Fruit fly (Drosophila melanogaster) whole organism, pupa: Measurements from ENCODE around the gene CG6511.

ENCODE experiments used
- CG10348 ChIP-seq: fragments of 200-800 bp; sonication (Bioruptor generic); IDR thresholded peaks from 2 replicates; pipeline ENCODE4 v1.3.6; 2022; ENCODE audit warnings: missing biosample characterization, missing genetic modification characterization
- CG12605 ChIP-seq: fragments of 200-800 bp; sonication (Bioruptor generic); IDR thresholded peaks from 2 replicates; pipeline ENCODE4 v1.3.6; 2022; ENCODE audit warnings: missing biosample characterization, missing genetic modification characterization
- CG13204 ChIP-seq: fragments of 200-800 bp; sonication (Bioruptor generic); optimal IDR thresholded peaks from 2 replicates; lab custom pipeline; 2018; ENCODE audit warnings: missing biosample characterization, mild to moderate bottlenecking, missing genetic modification characterization, moderate library complexity
- CG14655 ChIP-seq: fragments of 200-800 bp; sonication (Bioruptor generic); optimal IDR thresholded peaks from 3 replicates; lab custom pipeline; 2017; ENCODE audit warnings: mild to moderate bottlenecking, missing biosample characterization, missing genetic modification reagents, missing genetic modification characterization
- CG15710 ChIP-seq: fragments of 200-800 bp; sonication (Bioruptor generic); optimal IDR thresholded peaks from 2 replicates; lab custom pipeline; 2018; ENCODE audit warnings: missing biosample characterization, mild to moderate bottlenecking, missing genetic modification characterization, moderate library complexity
- CG17806 ChIP-seq: fragments of 200-800 bp; sonication (Bioruptor generic); optimal IDR thresholded peaks from 2 replicates; lab custom pipeline; 2018; ENCODE audit warnings: missing biosample characterization, mild to moderate bottlenecking, missing genetic modification characterization, moderate library complexity
- CG32121 ChIP-seq: fragments of 200-800 bp; sonication (Bioruptor generic); IDR thresholded peaks from 2 replicates; pipeline ENCODE4 v1.3.6; 2022; ENCODE audit warnings: missing biosample characterization, missing genetic modification characterization
- CG34367 ChIP-seq: fragments of 200-800 bp; sonication (Bioruptor generic); optimal IDR thresholded peaks from 2 replicates; lab custom pipeline; 2018; ENCODE audit warnings: missing biosample characterization, mild to moderate bottlenecking, missing genetic modification characterization
- CG4496 ChIP-seq: fragments of 200-800 bp; sonication (Bioruptor generic); IDR thresholded peaks from 3 replicates; pipeline ENCODE4 v1.3.6; 2022; ENCODE audit warnings: missing biosample characterization, missing genetic modification characterization
- CG8159 ChIP-seq: fragments of 200-800 bp; sonication (Bioruptor generic); optimal IDR thresholded peaks from 3 replicates; lab custom pipeline; 2018; ENCODE audit warnings: missing biosample characterization, mild to moderate bottlenecking, missing genetic modification characterization, moderate library complexity
- CG8301 ChIP-seq: fragments of 200-800 bp; sonication (Bioruptor generic); optimal IDR thresholded peaks from 2 replicates; lab custom pipeline; 2018; ENCODE audit warnings: missing biosample characterization, mild to moderate bottlenecking, missing genetic modification characterization
- CG9948 ChIP-seq: fragments of 200-800 bp; sonication (Bioruptor generic); optimal IDR thresholded peaks from 2 replicates; lab custom pipeline; 2018; ENCODE audit warnings: missing biosample characterization, mild to moderate bottlenecking, missing genetic modification characterization, moderate library complexity
- D1 ChIP-seq: fragments of 200-800 bp; sonication (Bioruptor generic); optimal IDR thresholded peaks from 2 replicates; lab custom pipeline; 2018; ENCODE audit warnings: missing biosample characterization, mild to moderate bottlenecking, missing genetic modification characterization, moderate library complexity
- EcR ChIP-seq: fragments of 200-800 bp; sonication (Bioruptor generic); optimal IDR thresholded peaks from 3 replicates; lab custom pipeline; 2019; ENCODE audit warnings: missing biosample characterization, missing genetic modification characterization, mild to moderate bottlenecking, moderate library complexity, missing genetic modification reagents
- Ets98B ChIP-seq: fragments of 200-800 bp; sonication (Bioruptor generic); IDR thresholded peaks from 2 replicates; pipeline ENCODE4 v1.3.6; 2022; ENCODE audit warnings: missing biosample characterization, missing genetic modification characterization
- Pif1A ChIP-seq: fragments of 200-800 bp; sonication (Bioruptor generic); optimal IDR thresholded peaks from 3 replicates; lab custom pipeline; 2016; ENCODE audit warnings: missing biosample characterization, missing genetic modification characterization
- Pif1B ChIP-seq: fragments of 200-800 bp; sonication (Bioruptor generic); optimal IDR thresholded peaks from 3 replicates; lab custom pipeline; 2016; ENCODE audit warnings: missing biosample characterization, missing genetic modification characterization
- Snoo ChIP-seq: fragments of 200-800 bp; sonication (Bioruptor generic); optimal IDR thresholded peaks from 3 replicates; lab custom pipeline; 2017; ENCODE audit warnings: missing biosample characterization, mild to moderate bottlenecking, missing genetic modification characterization, inconsistent platforms
- fd96Ca ChIP-seq: fragments of 200-800 bp; sonication (Bioruptor generic); IDR thresholded peaks from 3 replicates; pipeline ENCODE4 v1.3.6; 2022; ENCODE audit warnings: missing biosample characterization, missing genetic modification characterization
- gl ChIP-seq: fragments of 200-800 bp; sonication (Bioruptor generic); optimal IDR thresholded peaks from 2 replicates; lab custom pipeline; 2018; ENCODE audit warnings: missing biosample characterization, mild to moderate bottlenecking, missing genetic modification characterization
- rn ChIP-seq: fragments of 200-800 bp; sonication (Bioruptor generic); IDR thresholded peaks from 2 replicates; pipeline ENCODE4 v1.3.6; 2022; ENCODE audit warnings: missing biosample characterization, missing genetic modification characterization

Gene CG6511

dm6 chr3L:8718602-8719001 is 2.5 kb upstream of the CG6511 start:
- TF ChIP-seq rn (GFP tag; lab: Robert Waterston, UW) = no peak
- no peak for TF ChIP-seq CG10348 (GFP tag; lab: Robert Waterston, UW)
- no peak for TF ChIP-seq CG8301 (tag; lab: Kevin White, UChicago)
- TF ChIP-seq Snoo (tag; lab: Kevin White, UChicago) = no peak
- no peak for TF ChIP-seq gl (tag; lab: Kevin White, UChicago)
- TF ChIP-seq D1 (tag; lab: Kevin White, UChicago) = peak; percentile 90
- no peak for TF ChIP-seq CG12605 (GFP tag; lab: Robert Waterston, UW)
- TF ChIP-seq Pif1B (GFP tag; lab: Kevin White, UChicago) = no peak

- no peak for TF ChIP-seq gl (tag; lab: Kevin White, UChicago)
- peak; percentile 30 for TF ChIP-seq Snoo (tag; lab: Kevin White, UChicago)
- peak; percentile 4 for TF ChIP-seq Pif1A (GFP tag; lab: Kevin White, UChicago)
These were observed 1.0 kb upstream of the CG6511 start, which contains the start of gene SrpRbeta for dm6 chr3L:8719990-8720559. TSS of gene SrpRbeta (minus strand) at chr3L:8720225.

- TF ChIP-seq CG8159 = no peak
- no peak for TF ChIP-seq D1 (tag; lab: Kevin White, UChicago)
- no peak for TF ChIP-seq CG15710 (tag; lab: Kevin White, UChicago)
- TF ChIP-seq CG17806 (tag; lab: Kevin White, UChicago) = no peak
- no peak for TF ChIP-seq CG12605 (GFP tag; lab: Robert Waterston, UW)
- TF ChIP-seq Pif1B (GFP tag; lab: Kevin White, UChicago) = no peak
- TF ChIP-seq Ets98B (GFP tag; lab: Robert Waterston, UW) = no peak
- no peak for TF ChIP-seq CG9948 (tag; lab: Kevin White, UChicago)
- TF ChIP-seq EcR (GFP tag; lab: Kevin White, UChicago) = no peak
- no peak for TF ChIP-seq Pif1A (GFP tag; lab: Kevin White, UChicago)
- TF ChIP-seq CG4496 (GFP tag; lab: Robert Waterston, UW) = no peak
- no peak for TF ChIP-seq CG10348 (GFP tag; lab: Robert Waterston, UW)
- TF ChIP-seq CG34367 (tag; lab: Kevin White, UChicago) = no peak
- TF ChIP-seq fd96Ca (GFP tag; lab: Robert Waterston, UW) = no peak
- no peak for TF ChIP-seq rn (GFP tag; lab: Robert Waterston, UW)
- no peak for TF ChIP-seq CG14655 (GFP tag; lab: Kevin White, UChicago)
- TF ChIP-seq CG13204 (GFP tag; lab: Kevin White, UChicago) = no peak
- TF ChIP-seq CG8301 (tag; lab: Kevin White, UChicago) = no peak
- no peak for TF ChIP-seq gl (tag; lab: Kevin White, UChicago)
- TF ChIP-seq CG32121 (GFP tag; lab: Robert Waterston, UW) = no peak
These were observed 4.1 kb downstream of the CG6511 start for dm6 chr3L:8725252-8725651.

dm6 chr3L:8725674-8726073 is 4.5 kb downstream of the CG6511 start, which contains the start of gene CG43965:
TSS of gene CG43965 (minus strand) at chr3L:8725774.
- TF ChIP-seq CG14655 (GFP tag; lab: Kevin White, UChicago) = no peak
- TF ChIP-seq CG9948 (tag; lab: Kevin White, UChicago) = no peak
- no peak for TF ChIP-seq Pif1A (GFP tag; lab: Kevin White, UChicago)
- TF ChIP-seq CG34367 (tag; lab: Kevin White, UChicago) = no peak
- no peak for TF ChIP-seq CG12605 (GFP tag; lab: Robert Waterston, UW)
- TF ChIP-seq Snoo (tag; lab: Kevin White, UChicago) = no peak
- TF ChIP-seq CG13204 (GFP tag; lab: Kevin White, UChicago) = no peak
- TF ChIP-seq EcR (GFP tag; lab: Kevin White, UChicago) = no peak
- no peak for TF ChIP-seq CG10348 (GFP tag; lab: Robert Waterston, UW)
- no peak for TF ChIP-seq CG15710 (tag; lab: Kevin White, UChicago)
- no peak for TF ChIP-seq CG17806 (tag; lab: Kevin White, UChicago)
- no peak for TF ChIP-seq CG8159

dm6 chr3L:8726317-8726841 is 5.3 kb downstream of the CG6511 start, which contains the start of gene Cp18:
TSS of gene Cp18 (plus strand) at chr3L:8726791.
- TF ChIP-seq Snoo (tag; lab: Kevin White, UChicago) (no peak), rn (GFP tag; lab: Robert Waterston, UW) (no peak), CG4496 (GFP tag; lab: Robert Waterston, UW) (no peak), CG14655 (GFP tag; lab: Kevin White, UChicago) (no peak), CG12605 (GFP tag; lab: Robert Waterston, UW) (no peak), Pif1B (GFP tag; lab: Kevin White, UChicago) (no peak), EcR (GFP tag; lab: Kevin White, UChicago) (no peak), CG34367 (tag; lab: Kevin White, UChicago) (no peak), CG8159 (no peak), fd96Ca (GFP tag; lab: Robert Waterston, UW) (no peak), CG32121 (GFP tag; lab: Robert Waterston, UW) (no peak), D1 (tag; lab: Kevin White, UChicago) (no peak), CG9948 (tag; lab: Kevin White, UChicago) (no peak), CG10348 (GFP tag; lab: Robert Waterston, UW) (no peak), Ets98B (GFP tag; lab: Robert Waterston, UW) (no peak), CG13204 (GFP tag; lab: Kevin White, UChicago) (no peak), Pif1A (GFP tag; lab: Kevin White, UChicago) (no peak)
